Worm (Caenorhabditis elegans) whole organism, L1 larva: Measurements from ENCODE around the gene ugt-47.

ENCODE experiments used
- C04F5.9 ChIP-seq: sonication (generic microtip); optimal IDR thresholded peaks from 2 replicates; lab custom pipeline; 2016; ENCODE audit warnings: missing genetic modification characterization, missing compliant biosample characterization
- C16A3.4 ChIP-seq: fragments of 150-350 bp; optimal IDR thresholded peaks from 2 replicates; lab custom pipeline; 2014; ENCODE audit warnings: missing biosample characterization, missing genetic modification characterization
- alr-1 ChIP-seq: fragments of 200-800 bp; sonication (Bioruptor generic); optimal IDR thresholded peaks from 2 replicates; lab custom pipeline; 2018; ENCODE audit warnings: borderline replicate concordance, mild to moderate bottlenecking, missing genetic modification characterization, missing compliant biosample characterization
- ceh-63 ChIP-seq: fragments of 200-800 bp; sonication (Bioruptor generic); optimal IDR thresholded peaks from 2 replicates; lab custom pipeline; 2018; ENCODE audit warnings: mild to moderate bottlenecking, missing genetic modification characterization, missing compliant biosample characterization
- ceh-90 ChIP-seq: sonication (generic microtip); optimal IDR thresholded peaks from 2 replicates; lab custom pipeline; 2016; ENCODE audit warnings: missing genetic modification characterization, missing compliant biosample characterization
- dpl-1 ChIP-seq, 3 experiments: fragments of 150-350 bp in 2 of 3; sonication (generic microtip) in 1 of 3; optimal IDR thresholded peaks; 2 replicates each; lab custom pipeline; 2014 to 2017; ENCODE audit warnings: missing biosample characterization in 3 of 3, missing genetic modification characterization in 3 of 3, missing genetic modification reagents in 3 of 3
- efl-3 ChIP-seq: fragments of 200-800 bp; sonication (Bioruptor generic); optimal IDR thresholded peaks from 2 replicates; lab custom pipeline; 2018; ENCODE audit warnings: mild to moderate bottlenecking, missing genetic modification characterization, missing compliant biosample characterization
- elt-2 ChIP-seq: sonication (generic microtip); optimal IDR thresholded peaks from 2 replicates; lab custom pipeline; 2016; ENCODE audit warnings: missing genetic modification characterization, mild to moderate bottlenecking, inconsistent platforms, missing compliant biosample characterization, missing genetic modification reagents
- ets-5 ChIP-seq: fragments of 200-800 bp; sonication (Bioruptor generic); IDR thresholded peaks from 2 replicates; pipeline ENCODE4 v1.3.6; 2022; ENCODE audit warnings: missing genetic modification characterization, missing compliant biosample characterization
- hlh-17 ChIP-seq: fragments of 200-800 bp; sonication (Bioruptor generic); optimal IDR thresholded peaks from 2 replicates; lab custom pipeline; 2018; ENCODE audit warnings: missing genetic modification characterization, mild to moderate bottlenecking, missing compliant biosample characterization, moderate library complexity, borderline replicate concordance
- isw-1 ChIP-seq: fragments of 200-800 bp; sonication (Bioruptor generic); IDR thresholded peaks from 2 replicates; pipeline ENCODE4 v1.3.6; 2022; ENCODE audit warnings: missing genetic modification characterization, missing compliant biosample characterization
- lin-13 ChIP-seq: fragments of 150-350 bp; optimal IDR thresholded peaks from 2 replicates; lab custom pipeline; 2014; ENCODE audit warnings: missing biosample characterization, missing genetic modification reagents, missing genetic modification characterization
- lin-14 ChIP-seq: fragments of 200-800 bp; sonication (Bioruptor generic); optimal IDR thresholded peaks from 2 replicates; lab custom pipeline; 2018; ENCODE audit warnings: mild to moderate bottlenecking, missing genetic modification characterization, moderate library complexity, missing compliant biosample characterization
- lin-35 ChIP-seq, 2 experiments: fragments of 150-350 bp; optimal IDR thresholded peaks; 2 replicates each; lab custom pipeline; 2014; ENCODE audit warnings: missing biosample characterization in 2 of 2, missing genetic modification characterization in 2 of 2, missing genetic modification reagents in 2 of 2
- lin-39 ChIP-seq: fragments of 150-350 bp; optimal IDR thresholded peaks from 2 replicates; lab custom pipeline; 2014; ENCODE audit warnings: missing biosample characterization, missing genetic modification reagents, missing genetic modification characterization
- mab-9 ChIP-seq: fragments of 200-800 bp; sonication (Bioruptor generic); IDR thresholded peaks from 2 replicates; pipeline ENCODE4 v1.3.6; 2022; ENCODE audit warnings: missing genetic modification reagents, missing genetic modification characterization, missing compliant biosample characterization
- nhr-19 ChIP-seq: fragments of 200-800 bp; sonication (Bioruptor generic); conservative IDR thresholded peaks from 2 replicates; pipeline ENCODE4 v1.3.6; 2022; ENCODE audit warnings: missing genetic modification characterization, missing compliant biosample characterization
- nhr-20 ChIP-seq: sonication (generic microtip); optimal IDR thresholded peaks from 2 replicates; lab custom pipeline; 2016; ENCODE audit warnings: mild to moderate bottlenecking, missing genetic modification characterization, missing compliant biosample characterization
- nhr-237 ChIP-seq: fragments of 150-350 bp; optimal IDR thresholded peaks from 2 replicates; lab custom pipeline; 2014; ENCODE audit warnings: missing biosample characterization, missing genetic modification characterization
- nhr-47 ChIP-seq: sonication (generic microtip); optimal IDR thresholded peaks from 2 replicates; lab custom pipeline; 2016; ENCODE audit warnings: mild to moderate bottlenecking, missing genetic modification characterization, moderate library complexity, missing compliant biosample characterization
- nhr-71 ChIP-seq: sonication (generic microtip); optimal IDR thresholded peaks from 2 replicates; lab custom pipeline; 2016; ENCODE audit warnings: mild to moderate bottlenecking, missing genetic modification characterization, moderate library complexity, missing compliant biosample characterization
- nhr-76 ChIP-seq: sonication (generic microtip); optimal IDR thresholded peaks from 2 replicates; lab custom pipeline; 2017; ENCODE audit warnings: missing biosample characterization, missing genetic modification characterization
- nhr-77 ChIP-seq: fragments of 150-350 bp; optimal IDR thresholded peaks from 2 replicates; lab custom pipeline; 2014; ENCODE audit warnings: missing biosample characterization, missing genetic modification characterization
- nhr-84 ChIP-seq: sonication (generic microtip); optimal IDR thresholded peaks from 2 replicates; lab custom pipeline; 2017; ENCODE audit warnings: missing biosample characterization, missing genetic modification characterization
- nhr-85 ChIP-seq: sonication (generic microtip); peaks from one replicate; lab custom pipeline; 2016; ENCODE audit warnings: missing genetic modification characterization, inconsistent platforms, missing compliant biosample characterization
- pag-3 ChIP-seq: sonication (generic microtip); optimal IDR thresholded peaks from 2 replicates; lab custom pipeline; 2017; ENCODE audit warnings: missing genetic modification characterization, mild to moderate bottlenecking, missing compliant biosample characterization, antibody characterized with exemption, borderline replicate concordance; ENCODE audit not compliant: insufficient read depth
- pqm-1 ChIP-seq: sonication (generic microtip); optimal IDR thresholded peaks from 3 replicates; lab custom pipeline; 2017; ENCODE audit warnings: missing biosample characterization, missing genetic modification characterization
- rnt-1 ChIP-seq: sonication (generic microtip); optimal IDR thresholded peaks from 2 replicates; lab custom pipeline; 2016; ENCODE audit warnings: mild to moderate bottlenecking, missing genetic modification characterization, moderate library complexity, missing compliant biosample characterization
- snpc-4 ChIP-seq: fragments of 150-350 bp; optimal IDR thresholded peaks from 2 replicates; lab custom pipeline; 2014; ENCODE audit warnings: missing biosample characterization, missing genetic modification characterization
- sptf-1 ChIP-seq: fragments of 150-350 bp; optimal IDR thresholded peaks from 2 replicates; lab custom pipeline; 2014; ENCODE audit warnings: missing biosample characterization, missing genetic modification characterization
- sup-37 ChIP-seq: fragments of 200-800 bp; sonication (Bioruptor generic); optimal IDR thresholded peaks from 2 replicates; lab custom pipeline; 2018; ENCODE audit warnings: mild to moderate bottlenecking, missing genetic modification characterization, missing compliant biosample characterization
- unc-130 ChIP-seq: fragments of 150-350 bp; optimal IDR thresholded peaks from 2 replicates; lab custom pipeline; 2017; ENCODE audit warnings: missing biosample characterization, missing genetic modification characterization, inconsistent platforms
- unc-62 ChIP-seq: fragments of 150-350 bp; optimal IDR thresholded peaks from 2 replicates; lab custom pipeline; 2014; ENCODE audit warnings: missing biosample characterization, missing genetic modification reagents, missing genetic modification characterization
- vab-15 ChIP-seq: sonication (generic microtip); optimal IDR thresholded peaks from 2 replicates; lab custom pipeline; 2017; ENCODE audit warnings: missing genotype, mild to moderate bottlenecking, missing genetic modification characterization, missing compliant biosample characterization
- zag-1 ChIP-seq: fragments of 150-350 bp; optimal IDR thresholded peaks from 2 replicates; lab custom pipeline; 2014; ENCODE audit warnings: missing biosample characterization, missing genetic modification characterization

ugt-47 gene

DNA sequence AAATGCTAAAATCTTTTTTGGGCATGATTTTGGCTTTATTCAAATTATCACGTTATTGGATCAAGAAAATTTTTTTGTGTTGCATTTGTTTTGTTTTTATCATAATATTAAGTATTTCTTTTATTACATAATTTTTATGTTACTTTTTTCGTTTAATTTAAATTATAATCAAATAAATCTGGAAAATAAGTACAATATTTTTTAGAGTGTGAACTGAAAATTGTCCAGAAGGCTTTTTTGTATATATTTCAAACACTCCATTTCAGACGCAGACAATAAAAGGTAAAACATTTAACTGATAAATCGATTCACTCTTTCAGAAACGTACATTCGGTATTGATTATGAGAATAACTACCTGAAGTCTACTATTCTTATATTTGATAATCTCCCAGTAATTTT lies 8.9 kb upstream of the ugt-47 start, which contains the start of gene C08B6.11:
Gene C08B6.11 (plus strand): TSS at position 301 of the 400 bp plus-strand sequence.
- no peak for TF ChIP-seq nhr-84
- TF ChIP-seq snpc-4, result no peak

DNA sequence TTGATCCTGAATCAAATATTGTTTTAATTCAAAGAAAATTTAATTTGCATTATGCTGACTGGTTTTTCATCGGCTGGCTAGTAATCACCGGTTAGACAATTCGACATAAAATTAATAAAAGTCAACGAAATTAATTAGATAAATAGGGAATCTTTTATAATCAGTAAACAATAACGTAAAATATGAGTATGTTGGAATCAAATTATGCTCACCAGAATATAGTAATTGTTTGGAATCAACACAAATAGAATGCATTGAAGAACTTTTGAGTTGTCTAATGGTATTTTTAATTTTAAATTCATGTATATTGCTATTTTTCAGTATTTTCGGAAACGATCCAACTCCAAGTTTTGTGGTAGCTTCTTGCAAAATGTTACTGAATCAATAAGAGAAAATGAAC lies 7.0 kb upstream of the ugt-47 start, which contains the start of gene C08B6.2:
Gene C08B6.2 (plus strand): TSS at position 301 of the 400 bp plus-strand sequence.
- no peak for TF ChIP-seq nhr-47 (tag; lab: Kevin White, UChicago)
- no peak for TF ChIP-seq vab-15 (tag; lab: Kevin White, UChicago)

DNA sequence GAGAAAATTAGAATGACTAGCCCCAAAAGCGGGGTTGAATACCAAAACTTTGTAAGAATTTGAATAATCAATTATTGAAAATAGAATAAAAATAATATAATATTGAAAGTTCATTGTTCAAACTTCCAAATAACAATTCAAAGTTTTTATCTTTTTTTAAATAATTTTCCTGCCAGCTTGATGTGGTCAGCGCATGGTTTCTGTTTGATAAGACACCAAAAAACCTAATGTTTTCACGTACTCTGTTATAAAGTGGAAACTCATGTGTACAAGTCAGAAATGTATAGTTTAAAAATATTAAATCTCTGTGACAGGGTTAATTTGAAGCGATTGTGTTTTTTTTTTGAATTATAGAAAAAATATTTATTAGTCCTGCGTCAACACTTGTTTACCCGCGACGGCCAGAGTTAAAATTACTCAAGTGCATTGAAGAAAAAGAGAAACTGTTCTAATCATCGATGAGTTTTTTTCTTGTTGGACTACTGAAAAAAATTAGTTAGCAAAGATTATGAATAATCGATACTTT lies 6.5 kb upstream of the ugt-47 start, which contains the start of gene ugt-17:
Gene ugt-17 (minus strand): TSS at position 180 of the 526 bp plus-strand sequence.
- TF ChIP-seq ceh-63 (GFP tag; lab: Kevin White, UChicago), result no peak
- TF ChIP-seq elt-2 (tag; lab: Kevin White, UChicago), result peak; percentile 53

DNA sequence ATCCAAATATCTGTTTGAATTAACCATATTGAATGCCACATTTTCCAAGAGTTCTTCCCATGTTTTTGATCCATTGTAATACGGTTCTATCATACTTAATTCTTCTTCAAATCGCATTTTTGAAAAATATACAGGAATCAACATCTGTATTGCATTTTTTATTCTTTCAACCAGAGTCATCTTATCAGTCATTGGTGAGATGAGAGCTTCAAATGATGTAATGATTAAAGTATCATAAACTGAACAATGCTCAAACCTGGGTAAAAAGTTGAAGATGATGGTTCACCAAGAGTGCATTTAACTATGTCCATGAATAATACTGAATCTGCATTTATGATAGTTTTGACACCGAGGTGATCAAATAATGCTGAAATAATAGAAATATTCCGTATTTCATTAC lies 5.4 kb upstream of the ugt-47 start:
- TF ChIP-seq elt-2 (tag; lab: Kevin White, UChicago) (peak; percentile 26), hlh-17 (no peak)

DNA sequence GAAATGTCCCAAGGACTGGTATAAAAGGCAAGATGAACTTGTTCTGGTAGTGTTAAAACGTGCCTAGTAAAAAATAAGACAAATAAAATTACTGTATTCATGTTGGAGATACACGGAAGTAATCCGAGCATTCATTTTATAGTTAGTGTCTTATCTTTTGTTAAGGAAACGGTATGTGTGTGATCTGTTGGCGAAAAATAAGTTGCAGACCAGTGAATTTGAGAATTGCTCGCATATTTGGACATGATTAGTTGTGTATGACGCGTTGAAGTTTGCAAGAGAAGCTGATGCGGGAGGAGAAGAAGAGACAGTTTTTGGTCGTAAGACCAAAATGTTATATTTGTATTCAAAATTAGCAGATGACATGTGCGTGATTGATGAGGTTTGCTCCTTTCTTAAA lies 3.5 kb upstream of the ugt-47 start, which contains the start of gene C08B6.14:
Gene C08B6.14 (minus strand): TSS at position 101 of the 400 bp plus-strand sequence.
- TF ChIP-seq lin-35 (GFP tag; optimal IDR thresholded peaks at IDR 0.05; lab: Kevin White, UChicago) (no peak), isw-1 (no peak), sup-37 (GFP tag; lab: Kevin White, UChicago) (no peak), C04F5.9 (tag; lab: Kevin White, UChicago) (no peak), unc-62 (GFP tag; lab: Kevin White, UChicago) (no peak), alr-1 (tag; lab: Kevin White, UChicago) (no peak), efl-3 (no peak), vab-15 (tag; lab: Kevin White, UChicago) (no peak), rnt-1 (no peak), unc-130 (no peak), ceh-90 (tag; lab: Kevin White, UChicago) (no peak), nhr-20 (tag; lab: Kevin White, UChicago) (no peak), pag-3 (tag; lab: Kevin White, UChicago) (no peak), pqm-1 (tag; lab: Kevin White, UChicago) (no peak), nhr-47 (tag; lab: Kevin White, UChicago) (no peak)
- TF ChIP-seq, all 84 proteins: peak for 0

DNA sequence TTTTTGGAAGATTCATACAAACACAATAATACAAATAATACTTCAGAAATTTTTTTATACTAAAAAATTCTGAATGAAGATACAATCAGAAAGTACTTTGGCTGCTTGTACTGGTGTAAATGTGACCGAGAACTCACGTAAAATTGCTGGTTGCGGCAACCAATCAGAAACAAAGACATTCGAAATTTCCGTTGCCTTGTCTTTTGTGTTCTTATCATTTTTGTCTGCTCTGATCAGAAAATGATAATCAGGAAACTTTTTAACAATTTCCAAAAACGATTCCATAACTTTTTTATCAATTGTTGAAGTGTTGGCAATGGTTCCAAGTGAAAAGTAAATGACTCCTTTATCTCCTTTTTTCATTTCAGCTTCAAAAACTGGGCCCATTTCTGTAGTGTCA lies 1.5 kb downstream of the ugt-47 start:
- TF ChIP-seq nhr-19 (GFP tag; lab: Robert Waterston, UW) (no peak), dpl-1 (GFP tag; optimal IDR thresholded peaks at IDR 0.05; lab: Kevin White, UChicago) (no peak), sptf-1 (tag; lab: Kevin White, UChicago) (no peak), elt-2 (tag; lab: Kevin White, UChicago) (peak; percentile 77), nhr-84 (no peak), nhr-77 (tag; lab: Kevin White, UChicago) (no peak), lin-14 (GFP tag; lab: Kevin White, UChicago) (peak; percentile 10)

DNA sequence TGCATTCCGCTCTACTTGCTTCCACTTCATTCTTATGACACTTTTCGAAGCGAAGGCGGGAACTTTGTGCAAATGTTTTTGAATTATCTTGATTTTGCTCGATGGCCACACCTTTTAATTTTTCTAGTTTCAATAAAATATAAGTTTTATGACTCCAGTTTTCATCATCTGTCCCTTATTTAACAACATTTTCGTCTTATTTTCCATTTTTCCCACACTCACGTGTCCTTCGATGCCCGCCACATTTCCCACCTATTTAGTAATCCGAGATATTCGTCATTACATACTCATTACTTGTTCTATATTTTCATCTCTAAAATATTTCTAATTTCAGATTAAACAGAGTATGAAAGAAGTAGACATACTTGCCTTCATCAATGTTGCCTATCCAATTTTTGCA lies 4.0 kb downstream of the ugt-47 start, which contains the start of gene srd-49:
Gene srd-49 (plus strand): TSS at position 301 of the 400 bp plus-strand sequence.
- TF ChIP-seq C16A3.4 (tag; lab: Kevin White, UChicago) (no peak), sptf-1 (tag; lab: Kevin White, UChicago) (no peak), nhr-76 (tag; lab: Kevin White, UChicago) (no peak), pqm-1 (tag; lab: Kevin White, UChicago) (no peak), zag-1 (no peak), nhr-85 (no peak), lin-14 (GFP tag; lab: Kevin White, UChicago) (no peak), lin-13 (no peak), ets-5 (no peak), nhr-71 (tag; lab: Kevin White, UChicago) (no peak), mab-9 (GFP tag; lab: Robert Waterston, UW) (no peak), isw-1 (no peak), nhr-237 (tag; lab: Kevin White, UChicago) (no peak), ceh-90 (tag; lab: Kevin White, UChicago) (no peak), lin-39 (tag; lab: Kevin White, UChicago) (no peak)
